Fruit fly (Drosophila melanogaster): ENCODE data around the gene Rpt4.

DNA sequence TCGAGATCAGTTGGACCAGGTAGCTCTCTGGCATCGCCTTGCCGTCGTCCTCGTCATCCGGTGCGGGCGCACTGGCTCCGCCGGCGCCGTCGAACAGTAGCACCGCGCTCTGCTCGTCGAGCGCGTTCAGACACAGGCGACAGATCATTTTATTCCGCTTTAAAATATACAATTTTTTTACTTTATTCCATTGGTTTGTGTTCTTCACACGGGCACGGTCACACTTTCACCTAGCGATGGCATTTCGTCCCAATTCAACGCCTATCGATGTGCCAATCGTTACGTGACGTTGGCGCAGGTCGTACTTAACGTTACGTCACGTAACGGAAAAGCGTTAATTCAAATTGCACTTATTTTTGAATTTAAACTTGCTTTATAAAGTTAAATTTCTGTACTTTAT, 10.0 kb upstream of the Rpt4 start, which contains the start of gene CG12219:
- TF ChIP-seq CG10348 (GFP tag; IDR thresholded peaks at IDR 0.05) = no peak
- TF ChIP-seq CG12605 (GFP tag; IDR thresholded peaks at IDR 0.05) = no peak
- TF ChIP-seq CG32121 (GFP tag; IDR thresholded peaks at IDR 0.05) = no peak
- no peak for TF ChIP-seq CG13204 (GFP tag; optimal IDR thresholded peaks at IDR 0.05)
- no peak for TF ChIP-seq fd96Ca (GFP tag; IDR thresholded peaks at IDR 0.05)
- no peak for TF ChIP-seq D1 (tag; optimal IDR thresholded peaks at IDR 0.05)
- no peak for TF ChIP-seq Snoo (tag; optimal IDR thresholded peaks at IDR 0.05)
- no peak for TF ChIP-seq EcR (GFP tag; optimal IDR thresholded peaks at IDR 0.05)
- no peak for TF ChIP-seq CG17806 (tag; optimal IDR thresholded peaks at IDR 0.05)

All from whole organism, pupa.